Worm (Caenorhabditis elegans) whole organism, mixed stage, embryonic: Measurements from ENCODE around the gene twk-39.
A peak's percentile ranks its signal among the peaks of the same experiment; 100 is the strongest.

Experiments
- M03D4.4 ChIP-seq: sonication (generic microtip); optimal IDR thresholded peaks from 2 replicates; lab custom pipeline; 2017; ENCODE audit warnings: mild to moderate bottlenecking, missing genetic modification characterization, missing compliant biosample characterization
- blmp-1 ChIP-seq: fragments of 150-350 bp; optimal IDR thresholded peaks from 2 replicates; lab custom pipeline; 2014; ENCODE audit warnings: missing biosample characterization, missing genetic modification characterization
- ceh-43 ChIP-seq: fragments of 200-800 bp; sonication (Bioruptor generic); optimal IDR thresholded peaks from 2 replicates; lab custom pipeline; 2018; ENCODE audit warnings: mild to moderate bottlenecking, missing genetic modification characterization, moderate library complexity, missing compliant biosample characterization
- ceh-83 ChIP-seq: fragments of 200-800 bp; sonication (Bioruptor generic); optimal IDR thresholded peaks from 2 replicates; lab custom pipeline; 2018; ENCODE audit warnings: mild to moderate bottlenecking, missing genetic modification characterization, missing compliant biosample characterization
- ces-1 ChIP-seq: fragments of 150-350 bp; optimal IDR thresholded peaks from 2 replicates; lab custom pipeline; 2014; ENCODE audit warnings: missing biosample characterization, missing genetic modification reagents, missing genetic modification characterization
- drap-1 ChIP-seq: fragments of 200-800 bp; sonication (Bioruptor generic); optimal IDR thresholded peaks from 3 replicates; lab custom pipeline; 2018; ENCODE audit warnings: mild to moderate bottlenecking, missing genetic modification characterization, missing compliant biosample characterization
- elt-1 ChIP-seq: sonication (generic microtip); optimal IDR thresholded peaks from 2 replicates; lab custom pipeline; 2017; ENCODE audit warnings: missing genetic modification characterization, mild to moderate bottlenecking, missing compliant biosample characterization, antibody characterized with exemption, moderate library complexity, borderline replicate concordance; ENCODE audit not compliant: insufficient read depth
- elt-3 ChIP-seq: fragments of 150-350 bp; optimal IDR thresholded peaks from 2 replicates; lab custom pipeline; 2014; ENCODE audit warnings: missing biosample characterization, missing genetic modification characterization
- ham-2 ChIP-seq: fragments of 200-800 bp; sonication (Bioruptor generic); optimal IDR thresholded peaks from 2 replicates; lab custom pipeline; 2018; ENCODE audit warnings: mild to moderate bottlenecking, missing genetic modification characterization, missing compliant biosample characterization
- hlh-1 ChIP-seq: fragments of 150-350 bp; optimal IDR thresholded peaks from 2 replicates; lab custom pipeline; 2014; ENCODE audit warnings: missing biosample characterization, missing genetic modification reagents, missing genetic modification characterization
- lin-13 ChIP-seq: fragments of 150-350 bp; optimal IDR thresholded peaks from 2 replicates; lab custom pipeline; 2014; ENCODE audit warnings: missing biosample characterization, missing genetic modification characterization
- lsy-2 ChIP-seq: fragments of 150-350 bp; optimal IDR thresholded peaks from 2 replicates; lab custom pipeline; 2014; ENCODE audit warnings: missing biosample characterization, missing genetic modification characterization
- mep-1 ChIP-seq: fragments of 150-350 bp; optimal IDR thresholded peaks from 2 replicates; lab custom pipeline; 2017; ENCODE audit warnings: missing biosample characterization, missing genetic modification reagents, missing genetic modification characterization, inconsistent platforms
- mls-2 ChIP-seq: sonication (generic microtip); optimal IDR thresholded peaks from 2 replicates; lab custom pipeline; 2016; ENCODE audit warnings: mild to moderate bottlenecking, missing genetic modification characterization, moderate library complexity, missing compliant biosample characterization
- nhr-2 ChIP-seq: fragments of 150-350 bp; optimal IDR thresholded peaks from 2 replicates; lab custom pipeline; 2014; ENCODE audit warnings: missing biosample characterization, missing genetic modification characterization
- nhr-237 ChIP-seq: fragments of 150-350 bp; optimal IDR thresholded peaks from 2 replicates; lab custom pipeline; 2014; ENCODE audit warnings: missing biosample characterization, missing genetic modification characterization
- nhr-76 ChIP-seq: sonication (generic microtip); optimal IDR thresholded peaks from 2 replicates; lab custom pipeline; 2017; ENCODE audit warnings: missing biosample characterization, missing genetic modification characterization
- pha-4 ChIP-seq: fragments of 150-350 bp; optimal IDR thresholded peaks from 2 replicates; lab custom pipeline; 2018; ENCODE audit warnings: missing biosample characterization, missing genetic modification reagents, missing genetic modification characterization
- sem-2 ChIP-seq: fragments of 200-800 bp; sonication (Bioruptor generic); optimal IDR thresholded peaks from 2 replicates; lab custom pipeline; 2018; ENCODE audit warnings: mild to moderate bottlenecking, missing genetic modification characterization, missing compliant biosample characterization
- sptf-1 ChIP-seq: sonication (generic microtip); optimal IDR thresholded peaks from 2 replicates; lab custom pipeline; 2017; ENCODE audit warnings: mild to moderate bottlenecking, missing genetic modification characterization, moderate library complexity, missing compliant biosample characterization
- tbx-8 ChIP-seq: fragments of 200-800 bp; sonication (Bioruptor generic); optimal IDR thresholded peaks from 2 replicates; lab custom pipeline; 2018; ENCODE audit warnings: mild to moderate bottlenecking, missing genetic modification characterization, moderate library complexity, missing compliant biosample characterization
- unc-120 ChIP-seq: sonication (generic microtip); optimal IDR thresholded peaks from 2 replicates; lab custom pipeline; 2017; ENCODE audit warnings: missing genetic modification characterization, missing compliant biosample characterization; ENCODE audit not compliant: poor library complexity, severe bottlenecking
- unc-39 ChIP-seq: fragments of 150-350 bp; optimal IDR thresholded peaks from 2 replicates; lab custom pipeline; 2014; ENCODE audit warnings: missing biosample characterization, missing genetic modification characterization
- unc-62 ChIP-seq: fragments of 150-350 bp; optimal IDR thresholded peaks from 2 replicates; lab custom pipeline; 2014; ENCODE audit warnings: missing biosample characterization, missing genetic modification reagents, missing genetic modification characterization
- zip-8 ChIP-seq: fragments of 150-350 bp; optimal IDR thresholded peaks from 2 replicates; lab custom pipeline; 2014; ENCODE audit warnings: missing biosample characterization, missing genetic modification characterization
- ztf-11 ChIP-seq: fragments of 150-350 bp; optimal IDR thresholded peaks from 2 replicates; lab custom pipeline; 2014; ENCODE audit warnings: missing biosample characterization, missing genetic modification characterization

twk-39 gene

DNA sequence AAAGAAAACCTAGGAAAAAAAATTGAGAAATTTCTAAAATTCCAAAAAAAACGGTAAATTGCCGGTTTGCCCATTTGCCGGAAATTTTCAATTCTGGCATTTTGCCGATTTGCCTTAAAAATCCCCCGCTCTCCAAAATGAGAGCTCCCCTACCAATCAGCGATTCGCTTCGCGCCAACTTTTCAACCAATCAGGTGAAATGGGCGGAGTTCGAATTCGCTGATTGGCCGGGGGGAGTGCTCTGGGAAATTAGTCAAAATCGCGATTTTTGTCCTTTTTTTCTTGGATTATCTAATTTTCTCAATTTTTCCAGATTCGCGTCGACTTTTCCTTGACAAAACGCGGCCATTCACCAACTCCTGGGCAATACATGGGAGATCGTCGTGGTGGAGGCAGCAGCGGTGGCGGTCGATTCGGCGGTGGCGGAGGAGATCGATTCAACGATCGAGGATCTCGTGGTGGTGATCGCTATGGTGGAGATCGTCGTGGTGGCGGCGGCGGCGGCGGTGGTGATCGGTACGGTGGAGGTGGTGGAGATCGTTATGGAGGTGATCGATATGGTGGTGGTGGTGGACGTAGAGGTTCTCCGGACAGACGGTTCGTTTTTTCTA is 34.1 kb downstream of the twk-39 start:
- no peak for TF ChIP-seq blmp-1
- TF ChIP-seq mep-1, result no peak
- no peak for TF ChIP-seq unc-120
- TF ChIP-seq tbx-8 (GFP tag; lab: Kevin White, UChicago), result no peak

DNA sequence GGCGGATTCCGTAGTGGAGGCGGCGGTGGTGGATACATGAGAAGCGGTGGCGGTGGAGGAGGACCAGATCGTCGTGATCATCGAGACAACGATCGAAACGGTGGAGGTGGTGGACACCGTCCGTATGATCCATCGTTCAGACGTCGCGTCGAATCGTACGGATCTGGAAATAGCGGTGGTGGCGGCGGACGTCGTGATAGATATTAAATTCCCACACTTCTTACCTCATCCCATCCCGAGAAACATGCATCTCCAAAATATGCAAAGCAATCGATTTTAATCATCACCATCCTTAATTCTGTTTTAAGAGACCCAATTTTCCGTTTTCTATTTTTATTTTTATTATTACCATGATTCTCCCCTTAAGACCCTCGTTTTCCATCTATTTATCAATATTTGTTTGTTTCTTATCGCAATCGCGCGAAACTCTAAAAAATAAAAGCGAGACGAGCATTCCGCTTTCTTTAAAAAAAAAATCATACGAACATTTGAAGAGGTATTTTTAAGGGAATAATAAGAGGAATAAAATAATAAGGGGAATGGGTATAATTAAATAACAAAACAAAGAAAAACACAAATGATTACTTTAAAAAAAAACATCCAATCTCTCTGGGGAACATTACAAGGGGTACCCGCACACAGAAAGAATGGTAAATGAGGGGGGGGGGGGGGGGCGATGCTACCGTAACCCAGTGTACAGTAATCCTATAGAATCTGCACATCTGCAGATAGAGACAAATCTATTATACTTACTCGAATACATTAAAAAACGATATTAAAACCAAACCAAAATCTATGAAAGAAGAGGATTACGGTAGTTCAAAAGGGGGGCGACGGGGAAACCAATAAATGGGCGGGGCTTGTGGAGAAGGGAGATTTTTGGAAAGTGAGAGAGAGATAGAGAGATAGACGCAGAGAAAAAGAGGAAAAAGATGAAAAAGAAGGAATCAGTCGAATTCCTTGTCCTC is 35.3 kb downstream of the twk-39 start:
- TF ChIP-seq sptf-1 (tag; lab: Kevin White, UChicago) (peak; percentile 52), ces-1 (GFP tag; lab: Kevin White, UChicago) (no peak)
- TF ChIP-seq, all 35 proteins: peak for 1

DNA sequence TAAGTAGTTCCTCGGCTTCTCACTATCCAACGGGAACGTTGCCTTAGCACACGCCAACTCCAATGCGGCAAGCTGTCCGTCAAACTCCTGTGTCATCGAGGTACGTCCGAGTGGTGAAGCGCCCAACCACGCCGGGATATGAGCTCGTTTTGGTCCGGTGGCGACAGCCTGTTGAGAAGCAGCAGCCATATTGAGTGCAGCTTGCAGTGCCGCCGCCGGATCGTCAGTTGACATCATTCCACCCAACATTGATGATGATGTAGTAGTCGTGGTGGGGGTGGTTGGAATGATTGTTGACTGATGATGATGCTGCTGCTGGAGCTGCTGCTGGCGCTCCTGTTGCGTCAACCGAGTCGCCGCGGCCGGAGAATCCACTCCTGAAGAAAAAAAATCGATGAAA is 37.9 kb downstream of the twk-39 start:
- TF ChIP-seq lin-13 (tag; lab: Kevin White, UChicago), result no peak
- no peak for TF ChIP-seq pha-4 (tag; lab: Kevin White, UChicago)
- TF ChIP-seq ztf-11, result no peak
- TF ChIP-seq unc-62 (GFP tag; lab: Kevin White, UChicago), result no peak
- no peak for TF ChIP-seq ceh-83 (GFP tag; lab: Kevin White, UChicago)
- no peak for TF ChIP-seq mep-1
- no peak for TF ChIP-seq ham-2 (GFP tag; lab: Kevin White, UChicago)
- TF ChIP-seq sem-2 (GFP tag; lab: Kevin White, UChicago), result no peak
- TF ChIP-seq nhr-76, result no peak
- TF ChIP-seq tbx-8 (GFP tag; lab: Kevin White, UChicago), result no peak
- TF ChIP-seq nhr-2 (tag; lab: Kevin White, UChicago), result no peak
- TF ChIP-seq ceh-43 (GFP tag; lab: Kevin White, UChicago), result no peak
- no peak for TF ChIP-seq zip-8 (tag; lab: Kevin White, UChicago)

DNA sequence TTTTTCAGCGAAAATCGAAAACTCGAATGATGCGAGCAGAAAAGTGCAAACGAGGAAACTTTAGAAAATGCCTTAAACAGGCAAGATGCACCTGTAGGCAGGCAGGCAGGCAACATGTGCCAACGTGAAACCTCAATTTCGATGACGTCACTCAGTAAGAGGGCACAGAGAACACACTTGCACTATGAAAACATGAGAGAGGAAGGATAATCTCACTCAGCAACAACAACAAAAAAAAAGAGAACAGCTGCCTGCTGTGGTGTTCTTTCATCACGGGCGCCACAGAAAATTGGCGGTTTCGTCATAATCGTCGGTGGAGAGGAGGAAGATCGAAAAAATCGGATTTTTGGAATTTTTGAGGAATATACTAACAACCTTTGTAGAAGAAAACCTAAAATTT is 38.6 kb downstream of the twk-39 start:
- TF ChIP-seq lsy-2 (no peak), sptf-1 (tag; lab: Kevin White, UChicago) (peak; percentile 22), hlh-1 (tag; lab: Kevin White, UChicago) (peak; percentile 27), unc-39 (tag; lab: Kevin White, UChicago) (no peak), elt-3 (no peak)
- TF ChIP-seq, all 35 proteins: peak for 2

DNA sequence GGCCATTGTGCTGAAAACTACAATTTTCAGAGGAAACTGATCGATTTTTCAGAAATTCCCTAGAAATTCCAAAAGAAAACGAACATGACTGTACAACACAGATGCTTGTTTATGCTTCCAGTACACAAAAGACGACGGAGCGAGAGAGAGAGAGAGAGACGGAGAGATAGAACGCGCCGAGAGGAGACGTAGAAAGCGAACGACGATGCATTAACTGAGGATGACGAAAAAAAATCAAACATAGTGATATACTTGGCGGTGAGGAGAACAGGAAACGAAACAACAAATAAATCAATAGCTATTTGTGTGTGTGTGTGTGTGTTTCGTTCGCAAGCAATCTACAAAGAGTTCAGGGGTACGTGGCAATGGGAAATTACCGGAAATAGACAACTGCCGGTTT is 39.2 kb downstream of the twk-39 start:
- TF ChIP-seq mls-2 (tag; lab: Kevin White, UChicago) (no peak), hlh-1 (tag; lab: Kevin White, UChicago) (peak; percentile 9)

DNA sequence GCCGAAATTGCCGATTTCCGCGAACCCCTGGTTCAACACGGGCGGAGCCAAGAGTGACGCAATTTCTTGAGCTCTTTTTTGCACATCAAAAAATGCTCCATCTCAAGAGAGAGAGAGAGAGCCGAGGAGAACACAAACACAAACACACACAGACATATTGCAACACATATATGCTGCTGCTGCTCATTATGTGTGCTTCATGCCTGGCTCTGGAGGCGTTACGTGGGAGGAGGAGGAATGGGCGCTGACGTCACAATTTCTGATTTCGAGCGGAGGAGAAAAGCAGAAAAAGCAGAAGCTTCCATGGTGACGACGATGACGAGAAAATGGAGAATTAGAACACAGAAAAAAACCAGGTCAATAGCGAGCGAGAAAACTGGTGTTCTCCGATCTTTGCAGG is 40.5 kb downstream of the twk-39 start:
- TF ChIP-seq unc-39 (tag; lab: Kevin White, UChicago) (no peak), zip-8 (tag; lab: Kevin White, UChicago) (peak; percentile 31)

DNA sequence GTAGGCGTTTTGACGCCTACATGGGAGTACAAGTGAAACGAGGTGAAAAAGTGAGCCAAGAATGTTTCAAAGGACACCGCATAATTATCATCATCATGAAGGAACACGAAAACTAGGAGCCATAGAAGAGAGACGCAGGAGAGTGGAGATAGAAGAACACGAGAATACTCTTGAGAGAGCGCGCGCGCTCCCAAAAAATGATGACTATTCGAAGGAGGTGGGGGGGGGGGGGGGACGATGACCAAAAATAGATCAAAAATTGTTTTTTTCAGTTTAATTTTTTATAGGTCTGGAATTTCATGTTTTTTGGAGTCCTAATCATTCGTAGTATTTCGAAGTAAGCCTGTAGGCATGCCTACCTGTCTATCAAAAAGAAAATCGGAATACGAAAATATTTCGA is 41.2 kb downstream of the twk-39 start:
- TF ChIP-seq mep-1, result no peak
- no peak for TF ChIP-seq sptf-1 (tag; lab: Kevin White, UChicago)
- no peak for TF ChIP-seq nhr-2 (tag; lab: Kevin White, UChicago)
- no peak for TF ChIP-seq drap-1 (GFP tag; lab: Kevin White, UChicago)
- no peak for TF ChIP-seq nhr-237
- TF ChIP-seq sem-2 (GFP tag; lab: Kevin White, UChicago), result no peak
- TF ChIP-seq unc-62 (GFP tag; lab: Kevin White, UChicago), result no peak
- TF ChIP-seq elt-1 (tag; lab: Kevin White, UChicago), result no peak
- no peak for TF ChIP-seq tbx-8 (GFP tag; lab: Kevin White, UChicago)
- no peak for TF ChIP-seq M03D4.4 (tag; lab: Kevin White, UChicago)
